Worm (Caenorhabditis elegans) whole organism, late embryonic: ENCODE measurements around the gene srx-12.

Experiments used
- C08G9.2 ChIP-seq: sonication (generic microtip); optimal IDR thresholded peaks from 2 replicates; lab custom pipeline; 2016; ENCODE audit warnings: mild to moderate bottlenecking, missing genetic modification characterization, moderate library complexity, missing compliant biosample characterization
- C38D4.7 ChIP-seq: fragments of 200-800 bp; sonication (Bioruptor generic); optimal IDR thresholded peaks from 2 replicates; lab custom pipeline; 2018; ENCODE audit warnings: mild to moderate bottlenecking, missing genetic modification characterization, moderate library complexity, missing compliant biosample characterization
- F13H6.1 ChIP-seq: sonication (generic microtip); optimal IDR thresholded peaks from 2 replicates; lab custom pipeline; 2016; ENCODE audit warnings: missing genetic modification characterization, missing compliant biosample characterization
- K02D7.2 ChIP-seq: sonication (generic microtip); optimal IDR thresholded peaks from 2 replicates; lab custom pipeline; 2017; ENCODE audit warnings: mild to moderate bottlenecking, missing genetic modification characterization, missing compliant biosample characterization
- Y22D7AL.16 ChIP-seq: sonication (generic microtip); optimal IDR thresholded peaks from 2 replicates; lab custom pipeline; 2016; ENCODE audit warnings: missing genetic modification characterization, missing compliant biosample characterization
- ceh-14 ChIP-seq: sonication (generic microtip); optimal IDR thresholded peaks from 2 replicates; lab custom pipeline; 2016; ENCODE audit warnings: missing genotype, missing genetic modification characterization, missing compliant biosample characterization
- ceh-19 ChIP-seq: fragments of 200-800 bp; sonication (Bioruptor generic); optimal IDR thresholded peaks from 2 replicates; lab custom pipeline; 2018; ENCODE audit warnings: mild to moderate bottlenecking, missing genetic modification characterization, missing compliant biosample characterization
- ceh-2 ChIP-seq: sonication (generic microtip); optimal IDR thresholded peaks from 2 replicates; lab custom pipeline; 2016; ENCODE audit warnings: missing genotype, missing genetic modification characterization, missing compliant biosample characterization
- ceh-24 ChIP-seq: sonication (generic microtip); optimal IDR thresholded peaks from 2 replicates; lab custom pipeline; 2016; ENCODE audit warnings: mild to moderate bottlenecking, missing genetic modification characterization, missing compliant biosample characterization
- ceh-31 ChIP-seq: sonication (generic microtip); optimal IDR thresholded peaks from 2 replicates; lab custom pipeline; 2016; ENCODE audit warnings: missing genetic modification characterization, missing compliant biosample characterization
- ceh-48 ChIP-seq: sonication (generic microtip); optimal IDR thresholded peaks from 2 replicates; lab custom pipeline; 2016; ENCODE audit warnings: missing genetic modification characterization, inconsistent platforms, missing compliant biosample characterization
- ceh-9 ChIP-seq: sonication (generic microtip); optimal IDR thresholded peaks from 2 replicates; lab custom pipeline; 2016; ENCODE audit warnings: mild to moderate bottlenecking, missing genetic modification characterization, inconsistent platforms, missing compliant biosample characterization
- dve-1 ChIP-seq: sonication (generic microtip); optimal IDR thresholded peaks from 2 replicates; lab custom pipeline; 2017; ENCODE audit warnings: antibody characterized with exemption, mild to moderate bottlenecking, missing genetic modification characterization, missing compliant biosample characterization
- elt-2 ChIP-seq: sonication (generic microtip); optimal IDR thresholded peaks from 2 replicates; lab custom pipeline; 2016; ENCODE audit warnings: missing genetic modification reagents, missing genetic modification characterization, missing compliant biosample characterization
- elt-4 ChIP-seq: sonication (generic microtip); optimal IDR thresholded peaks from 2 replicates; lab custom pipeline; 2016; ENCODE audit warnings: missing genetic modification characterization, missing compliant biosample characterization
- fax-1 ChIP-seq: sonication (generic microtip); optimal IDR thresholded peaks from 2 replicates; lab custom pipeline; 2016; ENCODE audit warnings: missing genotype, missing genetic modification characterization, missing compliant biosample characterization
- hlh-30 ChIP-seq: sonication (generic microtip); optimal IDR thresholded peaks from 2 replicates; lab custom pipeline; 2017; ENCODE audit warnings: antibody characterized with exemption, missing genetic modification characterization, missing compliant biosample characterization; ENCODE audit not compliant: insufficient read depth
- hlh-6 ChIP-seq: sonication (generic microtip); optimal IDR thresholded peaks from 2 replicates; lab custom pipeline; 2016; ENCODE audit warnings: missing genotype, missing genetic modification characterization, missing compliant biosample characterization
- pag-3 ChIP-seq: sonication (generic microtip); optimal IDR thresholded peaks from 2 replicates; lab custom pipeline; 2016; ENCODE audit warnings: missing compliant biosample characterization, missing genetic modification characterization, borderline replicate concordance
- pax-1 ChIP-seq: fragments of 150-350 bp; optimal IDR thresholded peaks from 2 replicates; lab custom pipeline; 2014; ENCODE audit warnings: missing biosample characterization, missing genetic modification characterization
- pha-2 ChIP-seq: sonication (generic microtip); optimal IDR thresholded peaks from 2 replicates; lab custom pipeline; 2017; ENCODE audit warnings: mild to moderate bottlenecking, missing genetic modification characterization, missing compliant biosample characterization
- pqm-1 ChIP-seq: sonication (generic microtip); optimal IDR thresholded peaks from 2 replicates; lab custom pipeline; 2016; ENCODE audit warnings: missing genetic modification characterization, missing compliant biosample characterization
- pros-1 ChIP-seq: fragments of 150-350 bp; optimal IDR thresholded peaks from 2 replicates; lab custom pipeline; 2014; ENCODE audit warnings: missing biosample characterization, missing genetic modification reagents, missing genetic modification characterization
- ref-2 ChIP-seq: sonication (generic microtip); optimal IDR thresholded peaks from 2 replicates; lab custom pipeline; 2016; ENCODE audit warnings: missing genetic modification characterization, missing compliant biosample characterization
- sdc-2 ChIP-seq: sonication (generic microtip); optimal IDR thresholded peaks from 2 replicates; lab custom pipeline; 2016; ENCODE audit warnings: missing genotype, missing genetic modification characterization, missing compliant biosample characterization
- sox-2 ChIP-seq: fragments of 200-800 bp; sonication (Bioruptor generic); IDR thresholded peaks from 2 replicates; pipeline ENCODE4 v1.3.6; 2022; ENCODE audit warnings: missing genetic modification reagents, missing genetic modification characterization, missing compliant biosample characterization
- sox-4 ChIP-seq: sonication (generic microtip); optimal IDR thresholded peaks from 2 replicates; lab custom pipeline; 2017; ENCODE audit warnings: mild to moderate bottlenecking, missing genetic modification characterization, inconsistent platforms, missing compliant biosample characterization
- tbx-7 ChIP-seq: sonication (generic microtip); optimal IDR thresholded peaks from 2 replicates; lab custom pipeline; 2016; ENCODE audit warnings: missing genotype, missing genetic modification characterization, missing compliant biosample characterization
- unc-55 ChIP-seq: sonication (generic microtip); optimal IDR thresholded peaks from 2 replicates; lab custom pipeline; 2017; ENCODE audit warnings: missing biosample characterization, missing genetic modification reagents, missing genetic modification characterization
- ztf-16 ChIP-seq: sonication (generic microtip); optimal IDR thresholded peaks from 2 replicates; lab custom pipeline; 2017; ENCODE audit warnings: missing genetic modification characterization, missing compliant biosample characterization

The srx-12 gene

DNA sequence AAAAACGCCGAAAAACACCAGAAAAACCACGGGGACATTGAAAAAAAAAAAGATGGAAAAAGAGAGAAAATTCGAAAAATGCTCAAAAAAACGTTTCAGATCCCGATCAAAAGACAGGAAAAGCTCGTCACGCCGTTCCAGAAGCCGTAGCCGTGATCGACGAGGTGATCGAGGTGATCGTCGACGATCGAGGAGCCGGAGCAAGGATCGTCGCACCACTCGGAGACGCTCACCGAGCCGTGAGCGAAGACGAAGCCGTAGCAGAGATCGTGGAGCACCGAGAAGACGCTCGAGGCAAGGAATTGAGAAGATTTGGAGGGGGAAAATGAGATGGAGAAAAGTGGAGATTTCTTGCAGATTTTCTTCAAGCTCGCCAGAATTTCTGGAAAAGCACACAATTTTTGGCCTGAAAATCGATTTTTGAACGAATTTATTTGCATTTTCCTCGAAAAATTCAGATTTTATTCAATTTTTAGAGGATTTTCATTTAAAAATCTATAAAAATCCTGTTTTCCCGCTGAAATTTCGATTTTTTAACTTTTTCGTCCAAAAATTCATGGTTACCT is 32.5 kb upstream of the srx-12 start:
- TF ChIP-seq ceh-2, result no peak
- no peak for TF ChIP-seq ceh-19 (GFP tag; lab: Kevin White, UChicago)
- no peak for TF ChIP-seq elt-4 (tag; lab: Kevin White, UChicago)
- TF ChIP-seq ref-2 (tag; lab: Kevin White, UChicago), result no peak
- TF ChIP-seq sox-2, result no peak
- TF ChIP-seq ceh-48 (tag; lab: Kevin White, UChicago), result no peak
- TF ChIP-seq pag-3, result no peak
- TF ChIP-seq hlh-30 (tag; lab: Kevin White, UChicago), result no peak
- TF ChIP-seq unc-55, result no peak
- no peak for TF ChIP-seq sdc-2
- TF ChIP-seq hlh-6 (tag; lab: Kevin White, UChicago), result no peak
- TF ChIP-seq pqm-1 (tag; lab: Kevin White, UChicago), result no peak
- no peak for TF ChIP-seq ceh-31 (tag; lab: Kevin White, UChicago)

- TF ChIP-seq unc-55, result no peak
Observed at ce11 chrIV:1015430-1015829, 30.4 kb upstream of the srx-12 start.

ce11 chrIV:1019801-1020200 is 26.0 kb upstream of the srx-12 start:
- TF ChIP-seq ceh-14 (tag; lab: Kevin White, UChicago) (no peak), pros-1 (no peak), ceh-31 (tag; lab: Kevin White, UChicago) (peak; percentile 9), Y22D7AL.16 (tag; lab: Kevin White, UChicago) (no peak), pha-2 (no peak), tbx-7 (tag; lab: Kevin White, UChicago) (no peak), ref-2 (tag; lab: Kevin White, UChicago) (peak; percentile 23), ztf-16 (tag; lab: Kevin White, UChicago) (no peak), sox-4 (no peak), ceh-24 (no peak)
- TF ChIP-seq, all 69 proteins: peak for 2

DNA sequence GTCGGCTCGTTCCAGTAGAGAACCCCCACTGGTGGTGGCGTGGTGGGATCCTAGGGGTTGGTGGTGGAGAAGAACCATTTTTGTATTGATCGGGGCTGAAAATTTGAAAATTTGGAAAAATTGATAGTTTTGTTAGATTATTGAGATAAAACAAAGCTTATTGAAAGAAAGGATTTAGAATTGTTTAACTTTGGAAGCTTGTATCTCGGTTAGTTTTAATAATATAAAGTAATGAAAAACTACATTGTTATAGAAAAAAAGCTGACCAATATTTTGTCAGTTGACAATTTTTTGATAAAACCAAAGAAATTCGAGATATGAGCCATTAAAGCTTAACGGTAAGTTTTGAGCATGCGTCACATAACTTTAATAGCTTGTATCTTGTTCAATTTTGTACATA is 15.8 kb upstream of the srx-12 start, which contains the start of gene abhd-14:
Gene abhd-14, minus strand, starts transcription at position 101 of the 400 bp plus-strand sequence.
- no peak for TF ChIP-seq K02D7.2 (tag; lab: Kevin White, UChicago)
- no peak for TF ChIP-seq fax-1 (tag; lab: Kevin White, UChicago)

- TF ChIP-seq fax-1 (tag; lab: Kevin White, UChicago), result no peak
- peak; percentile 45 for TF ChIP-seq elt-2 (tag; lab: Kevin White, UChicago)
Observed at ce11 chrIV:1035108-1035507, 10.7 kb upstream of the srx-12 start.

DNA sequence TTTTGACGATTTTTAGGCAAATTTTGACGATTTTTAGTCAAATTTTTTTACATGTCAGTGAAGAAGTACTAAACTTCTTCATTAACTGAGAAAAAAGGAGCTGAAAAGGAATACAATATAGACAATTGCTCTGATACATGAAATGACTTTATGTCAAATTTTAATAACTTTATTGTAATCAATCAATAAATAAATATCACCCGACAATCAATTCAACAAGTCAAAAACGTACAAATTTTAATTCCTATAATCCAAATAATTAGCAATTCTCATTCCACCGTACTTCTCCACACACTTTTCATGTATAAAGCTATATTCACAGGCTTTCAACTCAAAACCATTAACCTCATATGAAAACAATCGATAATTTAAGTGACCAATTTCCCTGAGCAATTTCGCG is 7.3 kb upstream of the srx-12 start:
- no peak for TF ChIP-seq C38D4.7

ce11 chrIV:1040537-1040936 is 5.2 kb upstream of the srx-12 start:
- TF ChIP-seq C38D4.7, result no peak
- TF ChIP-seq ceh-9, result no peak
- no peak for TF ChIP-seq ztf-16 (tag; lab: Kevin White, UChicago)
- TF ChIP-seq F13H6.1 (tag; lab: Kevin White, UChicago), result no peak
- TF ChIP-seq sox-2, result no peak
- no peak for TF ChIP-seq ceh-48 (tag; lab: Kevin White, UChicago)
- TF ChIP-seq pros-1, result no peak
- TF ChIP-seq dve-1 (tag; lab: Kevin White, UChicago), result no peak
- no peak for TF ChIP-seq C08G9.2 (tag; lab: Kevin White, UChicago)
- TF ChIP-seq pax-1 (tag; lab: Kevin White, UChicago), result no peak
